Fruit fly (Drosophila melanogaster) whole organism: ENCODE results near the gene CG15602.

Experiments
- CG8478 ChIP-seq: fragments of >200 bp; optimal IDR thresholded peaks from 2 replicates; lab custom pipeline; 2018; ENCODE audit warnings: inconsistent platforms
- Dll ChIP-seq: fragments of >200 bp; optimal IDR thresholded peaks from 2 replicates; lab custom pipeline; 2017
- pan ChIP-seq: fragments of >200 bp; optimal IDR thresholded peaks from 2 replicates; lab custom pipeline; 2017
- psq ChIP-seq: fragments of >200 bp; optimal IDR thresholded peaks from 2 replicates; lab custom pipeline; 2017
- usp ChIP-seq: fragments of >200 bp; optimal IDR thresholded peaks from 2 replicates; lab custom pipeline; 2017; ENCODE audit warnings: missing biosample characterization, missing genetic modification characterization, mixed read lengths

DNA sequence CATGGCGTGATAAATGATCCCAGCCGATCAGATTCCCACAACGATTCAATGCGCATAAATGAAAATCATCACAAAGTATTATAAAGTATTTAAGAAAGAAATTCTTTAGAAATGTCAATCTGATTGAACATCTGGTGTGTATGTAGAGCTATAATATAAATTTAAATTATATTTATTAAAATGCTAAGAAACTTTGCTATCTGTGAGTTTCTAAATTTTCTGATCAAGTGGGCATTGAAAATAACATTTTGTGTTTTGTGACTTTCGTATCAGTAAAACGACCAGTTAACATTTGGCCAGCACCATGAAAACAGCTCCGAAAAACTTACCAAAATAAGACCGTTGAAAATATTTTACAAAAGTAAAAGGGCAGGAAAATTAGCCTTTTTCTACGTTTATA, 38.3 kb downstream of the CG15602 start, which contains the start of gene CG8565:
- TF ChIP-seq pan (lab: Kevin White, UChicago): no peak
- TF ChIP-seq usp (GFP tag; lab: Kevin White, UChicago): no peak
- no peak for TF ChIP-seq psq
- TF ChIP-seq CG8478 (lab: Kevin White, UChicago): no peak
- TF ChIP-seq Dll (lab: Kevin White, UChicago): no peak
